Worm (Caenorhabditis elegans) whole organism, L4 larva: ENCODE results near the gene F20E11.18.
A peak's percentile ranks its signal among the peaks of the same experiment; 100 is the strongest.

Experiments
- F10B5.3 ChIP-seq: sonication (generic microtip); optimal IDR thresholded peaks from 2 replicates; lab custom pipeline; 2016; ENCODE audit warnings: mild to moderate bottlenecking, missing genetic modification characterization, missing compliant biosample characterization
- F26F4.8 ChIP-seq: fragments of 200-800 bp; sonication (Bioruptor generic); conservative IDR thresholded peaks from 2 replicates; pipeline ENCODE4 v1.3.6; 2022; ENCODE audit warnings: missing genetic modification characterization, missing compliant biosample characterization
- F37D6.2 ChIP-seq: sonication (generic microtip); optimal IDR thresholded peaks from 2 replicates; lab custom pipeline; 2016; ENCODE audit warnings: mild to moderate bottlenecking, missing genetic modification characterization, missing compliant biosample characterization
- R02D3.7 ChIP-seq: fragments of 150-350 bp; sonication (generic microtip); optimal IDR thresholded peaks from 3 replicates; lab custom pipeline; 2014; ENCODE audit warnings: missing biosample characterization, missing genetic modification characterization
- aha-1 ChIP-seq: fragments of 150-350 bp; peaks from one replicate; lab custom pipeline; 2014; ENCODE audit warnings: missing biosample characterization, missing genetic modification characterization
- aly-2 ChIP-seq: sonication (generic microtip); optimal IDR thresholded peaks from 2 replicates; lab custom pipeline; 2018; ENCODE audit warnings: missing biosample characterization, missing genetic modification characterization
- ama-1 ChIP-seq: fragments of 150-350 bp; optimal IDR thresholded peaks from 2 replicates; lab custom pipeline; 2014; ENCODE audit warnings: inconsistent platforms, mixed read lengths
- arid-1 ChIP-seq: fragments of 200-800 bp; sonication (Bioruptor generic); conservative IDR thresholded peaks from 2 replicates; pipeline ENCODE4 v1.3.6; 2022; ENCODE audit warnings: missing genetic modification reagents, missing genetic modification characterization, missing compliant biosample characterization
- attf-4 ChIP-seq: sonication (generic microtip); optimal IDR thresholded peaks from 3 replicates; lab custom pipeline; 2017; ENCODE audit warnings: missing biosample characterization, missing genetic modification characterization
- ceh-20 ChIP-seq: fragments of 200-800 bp; sonication (Bioruptor generic); IDR thresholded peaks from 2 replicates; pipeline ENCODE4 v1.3.6; 2022; ENCODE audit warnings: missing genetic modification reagents, missing genetic modification characterization, missing compliant biosample characterization
- ces-1 ChIP-seq: fragments of 150-350 bp; sonication (generic microtip); optimal IDR thresholded peaks from 4 replicates; lab custom pipeline; 2014; ENCODE audit warnings: missing biosample characterization, missing genetic modification reagents, missing genetic modification characterization
- ctbp-1 ChIP-seq: fragments of 200-800 bp; sonication (Bioruptor generic); IDR thresholded peaks from 2 replicates; pipeline ENCODE4 v1.3.6; 2022; ENCODE audit warnings: missing genetic modification reagents, missing genetic modification characterization, missing compliant biosample characterization
- daf-12 ChIP-seq: fragments of 150-350 bp; optimal IDR thresholded peaks from 2 replicates; lab custom pipeline; 2014; ENCODE audit warnings: missing biosample characterization, missing genetic modification reagents, missing genetic modification characterization
- daf-16 ChIP-seq, 3 experiments: sonication (generic microtip); optimal IDR thresholded peaks; 2 replicates each; lab custom pipeline; 2016 to 2017; ENCODE audit warnings: missing genetic modification characterization in 3 of 3, missing genetic modification reagents in 3 of 3, mild to moderate bottlenecking in 2 of 3, missing compliant biosample characterization in 2 of 3, missing biosample characterization in 1 of 3, moderate library complexity in 1 of 3
- daf-19 ChIP-seq: fragments of 200-800 bp; sonication (Bioruptor generic); conservative IDR thresholded peaks from 2 replicates; pipeline ENCODE4 v1.3.6; 2022; ENCODE audit warnings: missing genetic modification characterization, missing compliant biosample characterization
- dmd-8 ChIP-seq: fragments of 200-800 bp; sonication (Bioruptor generic); IDR thresholded peaks from 2 replicates; pipeline ENCODE4 v1.3.6; 2022; ENCODE audit warnings: missing genetic modification characterization, missing compliant biosample characterization
- dmd-9 ChIP-seq: fragments of 200-800 bp; sonication (Bioruptor generic); IDR thresholded peaks from 2 replicates; pipeline ENCODE4 v1.3.6; 2022; ENCODE audit warnings: missing genetic modification reagents, missing genetic modification characterization, missing compliant biosample characterization
- dpl-1 ChIP-seq: fragments of 150-350 bp; optimal IDR thresholded peaks from 2 replicates; lab custom pipeline; 2014; ENCODE audit warnings: missing biosample characterization, missing genetic modification reagents, missing genetic modification characterization
- egl-43 ChIP-seq: fragments of 200-800 bp; sonication (Bioruptor generic); IDR thresholded peaks from 2 replicates; pipeline ENCODE4 v1.3.6; 2022; ENCODE audit warnings: missing genetic modification reagents, missing genetic modification characterization, missing compliant biosample characterization
- fos-1 ChIP-seq: fragments of 150-350 bp; optimal IDR thresholded peaks from 2 replicates; lab custom pipeline; 2014; ENCODE audit warnings: missing biosample characterization, missing genetic modification characterization
- hlh-11 ChIP-seq: fragments of 200-800 bp; sonication (Bioruptor generic); optimal IDR thresholded peaks from 2 replicates; lab custom pipeline; 2018; ENCODE audit warnings: mild to moderate bottlenecking, missing genetic modification characterization, missing compliant biosample characterization
- lim-7 ChIP-seq: fragments of 200-800 bp; sonication (Bioruptor generic); IDR thresholded peaks from 2 replicates; pipeline ENCODE4 v1.3.6; 2022; ENCODE audit warnings: missing genetic modification characterization, missing compliant biosample characterization
- lin-13 ChIP-seq: fragments of 150-350 bp; optimal IDR thresholded peaks from 2 replicates; lab custom pipeline; 2014; ENCODE audit warnings: missing biosample characterization, missing genetic modification reagents, missing genetic modification characterization
- madf-5 ChIP-seq, 2 experiments: fragments of 200-800 bp; sonication (Bioruptor generic); IDR thresholded peaks; 2 replicates each; pipeline ENCODE4 v1.3.6; 2022; ENCODE audit warnings: missing compliant biosample characterization in 2 of 2, missing genetic modification characterization in 2 of 2
- mes-2 ChIP-seq: sonication (generic microtip); optimal IDR thresholded peaks from 2 replicates; lab custom pipeline; 2016; ENCODE audit warnings: missing genotype, mild to moderate bottlenecking, missing genetic modification characterization, missing compliant biosample characterization; ENCODE audit not compliant: poor library complexity, severe bottlenecking
- nhr-237 ChIP-seq: sonication (generic microtip); optimal IDR thresholded peaks from 2 replicates; lab custom pipeline; 2017; ENCODE audit warnings: missing biosample characterization, missing genetic modification characterization
- nhr-28 ChIP-seq: fragments of 150-350 bp; optimal IDR thresholded peaks from 2 replicates; lab custom pipeline; 2014; ENCODE audit warnings: missing biosample characterization, missing genetic modification characterization
- nhr-41 ChIP-seq: fragments of 200-800 bp; sonication (Bioruptor generic); IDR thresholded peaks from 2 replicates; pipeline ENCODE4 v1.3.6; 2022; ENCODE audit warnings: missing genetic modification reagents, missing genetic modification characterization, missing compliant biosample characterization
- nhr-48 ChIP-seq: sonication (generic microtip); optimal IDR thresholded peaks from 2 replicates; lab custom pipeline; 2016; ENCODE audit warnings: mild to moderate bottlenecking, missing genetic modification characterization, missing compliant biosample characterization
- nhr-6 ChIP-seq: fragments of 150-350 bp; optimal IDR thresholded peaks from 2 replicates; lab custom pipeline; 2014; ENCODE audit warnings: missing biosample characterization, missing genetic modification characterization
- pha-4 ChIP-seq, 2 experiments: fragments of 150-350 bp in 1 of 2; fragments of 200-800 bp in 1 of 2; sonication (Bioruptor generic) in 1 of 2; IDR thresholded peaks in 1 of 2; optimal IDR thresholded peaks in 1 of 2; 2 replicates each; pipeline versions ENCODE4 v1.3.6 to Lab custom; 2014 to 2022; ENCODE audit warnings: missing genetic modification characterization in 2 of 2, missing genetic modification reagents in 2 of 2, missing biosample characterization in 1 of 2, missing compliant biosample characterization in 1 of 2
- php-3 ChIP-seq: fragments of 200-800 bp; sonication (Bioruptor generic); IDR thresholded peaks from 2 replicates; pipeline ENCODE4 v1.3.6; 2022; ENCODE audit warnings: missing genetic modification reagents, missing genetic modification characterization, missing compliant biosample characterization
- set-16 ChIP-seq: fragments of 200-800 bp; sonication (Bioruptor generic); IDR thresholded peaks from 2 replicates; pipeline ENCODE4 v1.3.6; 2022; ENCODE audit warnings: missing genetic modification reagents, missing genetic modification characterization, missing compliant biosample characterization
- spr-1 ChIP-seq: sonication (generic microtip); optimal IDR thresholded peaks from 2 replicates; lab custom pipeline; 2016; ENCODE audit warnings: mild to moderate bottlenecking, missing genetic modification characterization, missing compliant biosample characterization
- tra-1 ChIP-seq: fragments of 200-800 bp; sonication (Bioruptor generic); IDR thresholded peaks from 2 replicates; pipeline ENCODE4 v1.3.6; 2022; ENCODE audit warnings: missing genetic modification reagents, missing genetic modification characterization, missing compliant biosample characterization
- unc-39 ChIP-seq: sonication (generic microtip); optimal IDR thresholded peaks from 2 replicates; lab custom pipeline; 2017; ENCODE audit warnings: missing biosample characterization, missing genetic modification characterization
- vab-7 ChIP-seq: fragments of 200-800 bp; sonication (Bioruptor generic); IDR thresholded peaks from 2 replicates; pipeline ENCODE4 v1.3.6; 2022; ENCODE audit warnings: missing genetic modification reagents, missing genetic modification characterization, missing compliant biosample characterization
- ztf-7 ChIP-seq: fragments of 150-350 bp; optimal IDR thresholded peaks from 2 replicates; lab custom pipeline; 2014; ENCODE audit warnings: missing biosample characterization, missing genetic modification characterization

The F20E11.18 gene

DNA sequence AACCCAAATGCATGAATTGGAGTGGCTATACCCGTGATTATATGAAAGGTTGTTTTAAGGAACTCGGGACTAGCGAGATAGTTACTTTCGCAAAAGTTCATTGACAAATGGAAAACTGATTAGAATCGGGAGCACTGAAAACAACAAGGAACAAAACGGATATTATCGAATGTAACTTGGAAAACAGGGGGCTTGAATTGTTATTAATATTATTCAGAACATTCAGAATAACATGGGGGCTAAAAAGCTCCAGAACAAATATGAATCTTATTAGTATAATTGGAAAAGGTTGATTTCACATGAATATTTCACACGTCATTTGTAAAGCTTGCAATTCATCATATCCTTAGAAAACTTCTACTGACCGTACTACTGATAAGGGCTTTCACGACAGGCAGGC lies 35.2 kb upstream of the F20E11.18 start, which contains the start of gene srh-235:
Gene srh-235 (minus strand): TSS at position 101 of the 400 bp plus-strand sequence.
- no peak for TF ChIP-seq ctbp-1 (GFP tag; lab: Robert Waterston, UW)
- no peak for TF ChIP-seq F37D6.2
- TF ChIP-seq dpl-1: no peak
- TF ChIP-seq R02D3.7 (tag; lab: Kevin White, UChicago): no peak
- TF ChIP-seq arid-1 (GFP tag; lab: Robert Waterston, UW): no peak
- TF ChIP-seq lin-13 (GFP tag; lab: Kevin White, UChicago): no peak
- no peak for TF ChIP-seq ama-1 (lab: Kevin White, UChicago)
- TF ChIP-seq nhr-28 (tag; lab: Kevin White, UChicago): no peak
- no peak for TF ChIP-seq madf-5 (GFP tag; IDR thresholded peaks at IDR 0.05; lab: Robert Waterston, UW)
- no peak for TF ChIP-seq php-3 (GFP tag; lab: Robert Waterston, UW)
- no peak for TF ChIP-seq aha-1
- TF ChIP-seq ceh-20 (GFP tag; lab: Robert Waterston, UW): no peak
- no peak for TF ChIP-seq unc-39
- TF ChIP-seq daf-16 (GFP tag; optimal IDR thresholded peaks at IDR 0.05; lab: Kevin White, UChicago): no peak
- no peak for TF ChIP-seq daf-16 (tag; optimal IDR thresholded peaks at IDR 0.05; lab: Kevin White, UChicago)

DNA sequence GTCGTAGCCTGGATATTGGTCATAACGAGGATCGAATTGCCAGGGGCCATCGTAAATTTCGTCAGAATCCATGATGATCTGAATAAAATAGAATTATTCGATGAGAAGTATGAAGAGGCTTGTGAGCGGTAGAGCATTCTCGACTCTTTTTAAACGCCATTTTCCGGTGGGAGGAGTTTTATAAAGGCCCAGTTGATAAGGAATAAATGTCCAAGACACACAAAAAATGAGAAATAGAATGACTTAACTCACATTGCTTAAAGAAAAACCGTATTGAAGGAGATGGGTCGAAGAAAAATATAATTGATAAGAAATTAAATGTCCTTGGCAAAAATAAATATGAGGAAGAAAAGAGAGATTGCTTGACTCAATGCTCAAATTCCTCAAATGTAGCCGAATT lies 32.8 kb upstream of the F20E11.18 start, which contains the start of gene F20E11.17:
Gene F20E11.17 (minus strand): TSS at position 101 of the 400 bp plus-strand sequence.
- TF ChIP-seq nhr-237 (tag; lab: Kevin White, UChicago): no peak
- no peak for TF ChIP-seq tra-1
- no peak for TF ChIP-seq vab-7
- no peak for TF ChIP-seq mes-2
- no peak for TF ChIP-seq ces-1
- TF ChIP-seq lim-7 (GFP tag; lab: Robert Waterston, UW): no peak
- no peak for TF ChIP-seq spr-1
- TF ChIP-seq ztf-7 (tag; lab: Kevin White, UChicago): no peak
- no peak for TF ChIP-seq pha-4 (GFP tag; IDR thresholded peaks at IDR 0.05; lab: Robert Waterston, UW)
- TF ChIP-seq pha-4 (tag; optimal IDR thresholded peaks at IDR 0.05; lab: Kevin White, UChicago): no peak
- no peak for TF ChIP-seq F10B5.3
- no peak for TF ChIP-seq attf-4
- TF ChIP-seq fos-1: no peak
- TF ChIP-seq egl-43 (GFP tag; lab: Robert Waterston, UW): no peak
- no peak for TF ChIP-seq nhr-41 (GFP tag; lab: Robert Waterston, UW)
- TF ChIP-seq hlh-11 (tag; lab: Kevin White, UChicago): no peak
- TF ChIP-seq unc-39: no peak
- no peak for TF ChIP-seq R02D3.7 (tag; lab: Kevin White, UChicago)

DNA sequence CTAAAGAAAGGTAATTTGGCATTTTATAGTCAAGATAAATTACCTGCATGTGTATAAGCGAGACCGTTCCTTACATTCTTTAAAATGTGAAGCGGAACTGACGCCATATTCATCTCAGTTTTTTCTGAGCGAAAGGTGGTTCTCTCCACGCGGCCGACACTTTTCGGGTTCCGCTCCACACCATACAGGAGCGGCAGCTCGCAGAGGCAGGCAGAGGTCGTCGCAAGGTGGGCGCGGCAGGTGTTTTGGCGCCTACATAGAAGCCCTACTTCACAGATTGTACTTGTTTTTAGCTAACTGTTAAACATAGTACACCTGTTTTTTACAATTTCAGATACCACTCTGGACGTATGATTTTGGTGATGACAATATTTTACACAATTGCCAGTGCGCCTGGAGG lies 31.5 kb upstream of the F20E11.18 start:
- no peak for TF ChIP-seq dmd-8
- peak; percentile 76 for TF ChIP-seq set-16 (GFP tag; lab: Robert Waterston, UW)

DNA sequence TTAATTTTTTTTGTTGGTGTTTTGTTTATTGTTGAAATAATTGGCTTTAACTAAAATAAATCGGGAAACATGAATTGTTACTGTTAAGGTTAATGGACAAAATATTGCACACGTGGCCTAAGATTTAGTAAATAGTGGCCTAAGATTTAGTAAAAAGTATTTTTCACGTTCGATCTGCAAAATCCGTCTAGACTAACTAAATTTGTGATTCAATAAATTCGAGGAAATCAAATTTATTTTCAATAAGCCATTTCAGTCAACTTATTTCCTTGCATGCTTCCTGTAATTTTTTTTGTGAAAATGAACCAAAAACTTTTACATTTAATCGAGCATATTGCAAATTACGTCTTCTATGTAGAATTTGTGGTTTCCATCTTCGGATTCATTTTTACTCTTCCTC lies 30.4 kb upstream of the F20E11.18 start, which contains the start of gene srw-72:
Gene srw-72 (plus strand): TSS at position 301 of the 400 bp plus-strand sequence.
- TF ChIP-seq R02D3.7 (tag; lab: Kevin White, UChicago): no peak
- TF ChIP-seq daf-12 (tag; lab: Kevin White, UChicago): no peak
- TF ChIP-seq nhr-6 (tag; lab: Kevin White, UChicago): no peak
- TF ChIP-seq dmd-9 (GFP tag; lab: Robert Waterston, UW): no peak
- TF ChIP-seq daf-19 (GFP tag; lab: Robert Waterston, UW): no peak
- TF ChIP-seq dmd-8: no peak
- TF ChIP-seq aly-2 (tag; lab: Kevin White, UChicago): no peak
- TF ChIP-seq nhr-48 (tag; lab: Kevin White, UChicago): no peak
- no peak for TF ChIP-seq lin-13 (GFP tag; lab: Kevin White, UChicago)
- no peak for TF ChIP-seq F26F4.8 (GFP tag; lab: Robert Waterston, UW)
